Worm (Caenorhabditis elegans): ENCODE measurements around the gene W08E12.5.

ce11 chrIV:3338176-3338575, 37.6 kb downstream of the W08E12.5 start:
- no peak for TF ChIP-seq him-1 (tag; optimal IDR thresholded peaks at IDR 0.05)
- no peak for TF ChIP-seq W03F9.2 (tag; optimal IDR thresholded peaks at IDR 0.05)

All from whole organism, L4/young adult.